Worm (Caenorhabditis elegans) whole organism, young adult: ENCODE data around the gene set-19.

Experiments
- B0261.1 ChIP-seq: sonication (generic microtip); optimal IDR thresholded peaks from 2 replicates; lab custom pipeline; 2016; ENCODE audit warnings: mild to moderate bottlenecking, missing genetic modification characterization, moderate library complexity, missing compliant biosample characterization
- F23B12.7 ChIP-seq: sonication (generic microtip); optimal IDR thresholded peaks from 2 replicates; lab custom pipeline; 2017; ENCODE audit warnings: missing genetic modification characterization, mild to moderate bottlenecking, missing compliant biosample characterization, antibody characterized with exemption, moderate library complexity; ENCODE audit not compliant: insufficient read depth
- K12H6.12 ChIP-seq: fragments of 200-800 bp; sonication (Bioruptor generic); optimal IDR thresholded peaks from 2 replicates; lab custom pipeline; 2018; ENCODE audit warnings: mild to moderate bottlenecking, missing genetic modification characterization, missing compliant biosample characterization
- Y79H2A.3 ChIP-seq: fragments of 200-800 bp; sonication (Bioruptor generic); conservative IDR thresholded peaks from 2 replicates; pipeline ENCODE4 v1.3.6; 2022; ENCODE audit warnings: missing genetic modification reagents, missing genetic modification characterization, missing compliant biosample characterization
- ZK185.1 ChIP-seq: sonication (generic microtip); optimal IDR thresholded peaks from 2 replicates; lab custom pipeline; 2016; ENCODE audit warnings: mild to moderate bottlenecking, missing genetic modification characterization, missing compliant biosample characterization; ENCODE audit not compliant: poor library complexity, severe bottlenecking
- aptf-2 ChIP-seq: fragments of 200-800 bp; sonication (Bioruptor generic); conservative IDR thresholded peaks from 2 replicates; pipeline ENCODE4 v1.3.6; 2022; ENCODE audit warnings: missing genetic modification reagents, missing genetic modification characterization, missing compliant biosample characterization
- atf-7 ChIP-seq: sonication (generic microtip); optimal IDR thresholded peaks from 2 replicates; lab custom pipeline; 2017; ENCODE audit warnings: mild to moderate bottlenecking, missing genetic modification characterization, missing compliant biosample characterization
- attf-5 ChIP-seq: fragments of 200-800 bp; sonication (Bioruptor generic); optimal IDR thresholded peaks from 2 replicates; lab custom pipeline; 2018; ENCODE audit warnings: mild to moderate bottlenecking, missing genetic modification characterization, missing compliant biosample characterization
- cebp-1 ChIP-seq, 2 experiments: fragments of 200-800 bp in 1 of 2; sonication (Bioruptor generic) in 1 of 2; sonication (generic microtip) in 1 of 2; IDR thresholded peaks in 1 of 2; optimal IDR thresholded peaks in 1 of 2; 2 replicates each; pipeline versions ENCODE4 v1.3.6 to Lab custom; 2017 to 2022; ENCODE audit warnings: missing compliant biosample characterization in 2 of 2, missing genetic modification characterization in 2 of 2, mild to moderate bottlenecking in 1 of 2, missing genetic modification reagents in 1 of 2, moderate library complexity in 1 of 2
- cebp-2 ChIP-seq: fragments of 200-800 bp; sonication (Bioruptor generic); IDR thresholded peaks from 2 replicates; pipeline ENCODE4 v1.3.6; 2022; ENCODE audit warnings: missing genetic modification characterization, missing compliant biosample characterization
- ceh-100 ChIP-seq: fragments of 200-800 bp; sonication (Bioruptor generic); IDR thresholded peaks from 2 replicates; pipeline ENCODE4 v1.3.6; 2022; ENCODE audit warnings: missing genetic modification reagents, missing genetic modification characterization, missing compliant biosample characterization
- ceh-40 ChIP-seq: fragments of 200-800 bp; sonication (Bioruptor generic); IDR thresholded peaks from 2 replicates; pipeline ENCODE4 v1.3.6; 2022; ENCODE audit warnings: missing genetic modification characterization, missing compliant biosample characterization
- dox-1 ChIP-seq: fragments of 200-800 bp; sonication (Bioruptor generic); IDR thresholded peaks from 2 replicates; pipeline ENCODE4 v1.3.6; 2022; ENCODE audit warnings: missing genetic modification reagents, missing genetic modification characterization, missing compliant biosample characterization
- efl-1 ChIP-seq: fragments of 150-350 bp; optimal IDR thresholded peaks from 2 replicates; lab custom pipeline; 2014; ENCODE audit warnings: missing biosample characterization, missing genetic modification reagents, missing genetic modification characterization
- egrh-3 ChIP-seq: fragments of 200-800 bp; sonication (Bioruptor generic); IDR thresholded peaks from 2 replicates; pipeline ENCODE4 v1.3.6; 2022; ENCODE audit warnings: missing genetic modification reagents, missing genetic modification characterization, missing compliant biosample characterization
- hlh-26 ChIP-seq: fragments of 200-800 bp; sonication (Bioruptor generic); conservative IDR thresholded peaks from 2 replicates; pipeline ENCODE4 v1.3.6; 2022; ENCODE audit warnings: missing genetic modification reagents, missing genetic modification characterization, missing compliant biosample characterization
- let-526 ChIP-seq: fragments of 200-800 bp; sonication (Bioruptor generic); IDR thresholded peaks from 2 replicates; pipeline ENCODE4 v1.3.6; 2022; ENCODE audit warnings: missing genetic modification reagents, missing genetic modification characterization, missing compliant biosample characterization
- let-607 ChIP-seq, 2 experiments: fragments of 200-800 bp in 1 of 2; sonication (Bioruptor generic) in 1 of 2; sonication (generic microtip) in 1 of 2; optimal IDR thresholded peaks; 2 replicates each; lab custom pipeline; 2016 to 2018; ENCODE audit warnings: mild to moderate bottlenecking in 2 of 2, missing compliant biosample characterization in 2 of 2, missing genetic modification characterization in 2 of 2, moderate library complexity in 2 of 2, missing genotype in 1 of 2
- lir-1 ChIP-seq: fragments of 200-800 bp; sonication (Bioruptor generic); conservative IDR thresholded peaks from 2 replicates; pipeline ENCODE4 v1.3.6; 2022; ENCODE audit warnings: missing genetic modification reagents, missing genetic modification characterization, missing compliant biosample characterization
- madf-10 ChIP-seq: sonication (generic microtip); optimal IDR thresholded peaks from 2 replicates; lab custom pipeline; 2016; ENCODE audit warnings: mild to moderate bottlenecking, missing genetic modification characterization, missing compliant biosample characterization
- madf-3 ChIP-seq: fragments of 200-800 bp; sonication (Bioruptor generic); IDR thresholded peaks from 2 replicates; pipeline ENCODE4 v1.3.6; 2022; ENCODE audit warnings: missing genetic modification reagents, missing genetic modification characterization, missing compliant biosample characterization
- madf-8 ChIP-seq: fragments of 200-800 bp; sonication (Bioruptor generic); conservative IDR thresholded peaks from 2 replicates; pipeline ENCODE4 v1.3.6; 2022; ENCODE audit warnings: missing genetic modification reagents, missing genetic modification characterization, missing compliant biosample characterization
- mxl-1 ChIP-seq: sonication (generic microtip); optimal IDR thresholded peaks from 2 replicates; lab custom pipeline; 2016; ENCODE audit warnings: missing genetic modification characterization, missing compliant biosample characterization
- nhr-27 ChIP-seq: fragments of 200-800 bp; sonication (Bioruptor generic); optimal IDR thresholded peaks from 2 replicates; lab custom pipeline; 2018; ENCODE audit warnings: mild to moderate bottlenecking, missing genetic modification characterization, moderate library complexity, missing compliant biosample characterization
- nhr-80 ChIP-seq: sonication (generic microtip); optimal IDR thresholded peaks from 2 replicates; lab custom pipeline; 2016; ENCODE audit warnings: missing genetic modification characterization, missing compliant biosample characterization
- nhr-90 ChIP-seq: sonication (generic microtip); optimal IDR thresholded peaks from 2 replicates; lab custom pipeline; 2016; ENCODE audit warnings: missing genotype, mild to moderate bottlenecking, missing genetic modification characterization, missing compliant biosample characterization
- repo-1 ChIP-seq: sonication (generic microtip); optimal IDR thresholded peaks from 2 replicates; lab custom pipeline; 2017; ENCODE audit warnings: mild to moderate bottlenecking, missing genetic modification characterization, missing compliant biosample characterization
- rpc-1 ChIP-seq, 2 experiments: fragments of 150-350 bp in 1 of 2; sonication (generic microtip) in 1 of 2; optimal IDR thresholded peaks; 2 replicates each; lab custom pipeline; 2014 to 2018; ENCODE audit warnings: missing biosample characterization in 1 of 2, missing genetic modification characterization in 1 of 2, missing genetic modification reagents in 1 of 2, missing genotype in 1 of 2
- snpc-1.1 ChIP-seq: sonication (generic microtip); optimal IDR thresholded peaks from 2 replicates; lab custom pipeline; 2017; ENCODE audit warnings: missing genetic modification characterization, mild to moderate bottlenecking, missing compliant biosample characterization, antibody characterized with exemption, moderate library complexity, missing genotype, missing genetic modification reagents; ENCODE audit not compliant: insufficient read depth
- tbp1 ChIP-seq: fragments of 200-800 bp; sonication (Bioruptor generic); optimal IDR thresholded peaks from 2 replicates; lab custom pipeline; 2018; ENCODE audit warnings: mild to moderate bottlenecking, missing genetic modification characterization, missing compliant biosample characterization
- unc-130 ChIP-seq: sonication (generic microtip); optimal IDR thresholded peaks from 2 replicates; lab custom pipeline; 2016; ENCODE audit warnings: missing genetic modification reagents, missing genetic modification characterization, missing compliant biosample characterization
- zfh-2 ChIP-seq: fragments of 200-800 bp; sonication (Bioruptor generic); conservative IDR thresholded peaks from 2 replicates; pipeline ENCODE4 v1.3.6; 2022; ENCODE audit warnings: missing genetic modification reagents, missing genetic modification characterization, missing compliant biosample characterization
- ztf-22 ChIP-seq: fragments of 200-800 bp; sonication (Bioruptor generic); optimal IDR thresholded peaks from 2 replicates; lab custom pipeline; 2018; ENCODE audit warnings: mild to moderate bottlenecking, missing genetic modification characterization, moderate library complexity, missing compliant biosample characterization
- ztf-25 ChIP-seq: fragments of 200-800 bp; sonication (Bioruptor generic); IDR thresholded peaks from 2 replicates; pipeline ENCODE4 v1.3.6; 2022; ENCODE audit warnings: missing genetic modification reagents, missing genetic modification characterization, missing compliant biosample characterization
- ztf-26 ChIP-seq: sonication (generic microtip); optimal IDR thresholded peaks from 2 replicates; lab custom pipeline; 2017; ENCODE audit warnings: missing genetic modification characterization, missing compliant biosample characterization
- ztf-28 ChIP-seq: fragments of 200-800 bp; sonication (Bioruptor generic); IDR thresholded peaks from 2 replicates; pipeline ENCODE4 v1.3.6; 2022; ENCODE audit warnings: missing genetic modification reagents, missing genetic modification characterization, missing compliant biosample characterization

The set-19 gene

ce11 chrX:5672615-5673014 is 7.4 kb downstream of the set-19 start:
- TF ChIP-seq mxl-1 (tag; lab: Kevin White, UChicago): no peak
- no peak for TF ChIP-seq ceh-100 (GFP tag; lab: Robert Waterston, UW)
- no peak for TF ChIP-seq aptf-2 (GFP tag; lab: Robert Waterston, UW)
- TF ChIP-seq let-526 (GFP tag; lab: Robert Waterston, UW): no peak
- no peak for TF ChIP-seq rpc-1 (optimal IDR thresholded peaks at IDR 0.05; lab: Kevin White, UChicago)
- TF ChIP-seq rpc-1 (tag; optimal IDR thresholded peaks at IDR 0.05; lab: Kevin White, UChicago): no peak
- TF ChIP-seq tbp1: no peak
- TF ChIP-seq ZK185.1 (tag; lab: Kevin White, UChicago): no peak
- TF ChIP-seq zfh-2: no peak
- no peak for TF ChIP-seq ceh-40 (GFP tag; lab: Robert Waterston, UW)
- no peak for TF ChIP-seq madf-10 (tag; lab: Kevin White, UChicago)
- TF ChIP-seq hlh-26 (GFP tag; lab: Robert Waterston, UW): no peak
- no peak for TF ChIP-seq egrh-3 (GFP tag; lab: Robert Waterston, UW)
- no peak for TF ChIP-seq snpc-1.1 (tag; lab: Kevin White, UChicago)
- TF ChIP-seq K12H6.12 (tag; lab: Kevin White, UChicago): no peak
- TF ChIP-seq nhr-90 (tag; lab: Kevin White, UChicago): no peak
- no peak for TF ChIP-seq B0261.1 (tag; lab: Kevin White, UChicago)
- TF ChIP-seq lir-1: no peak

ce11 chrX:5670829-5671228 is 9.2 kb downstream of the set-19 start:
- TF ChIP-seq cebp-1 (GFP tag; IDR thresholded peaks at IDR 0.05; lab: Robert Waterston, UW) (0 out of 2 replicates have a peak, but pooled peaks have one; percentile 27), cebp-1 (tag; optimal IDR thresholded peaks at IDR 0.05; lab: Kevin White, UChicago) (no peak), nhr-80 (tag; lab: Kevin White, UChicago) (peak; percentile 69), madf-3 (GFP tag; lab: Robert Waterston, UW) (no peak)

ce11 chrX:5669733-5670132 is 10.3 kb downstream of the set-19 start:
- TF ChIP-seq dox-1 (GFP tag; lab: Robert Waterston, UW) (peak; percentile 62), nhr-80 (tag; lab: Kevin White, UChicago) (peak; percentile 92), unc-130 (no peak), madf-8 (GFP tag; lab: Robert Waterston, UW) (no peak)

ce11 chrX:5663537-5663936 is 16.5 kb downstream of the set-19 start, which contains the start of gene egl-13:
Gene egl-13, plus strand, starts transcription at chrX:5663837.
- TF ChIP-seq repo-1 (tag; lab: Kevin White, UChicago): no peak
- TF ChIP-seq let-526 (GFP tag; lab: Robert Waterston, UW): no peak
- no peak for TF ChIP-seq let-607 (tag; optimal IDR thresholded peaks at IDR 0.05; lab: Kevin White, UChicago)
- TF ChIP-seq atf-7 (tag; lab: Kevin White, UChicago): no peak
- no peak for TF ChIP-seq efl-1 (GFP tag; lab: Kevin White, UChicago)
- no peak for TF ChIP-seq cebp-2
- TF ChIP-seq nhr-27: no peak
- no peak for TF ChIP-seq ZK185.1 (tag; lab: Kevin White, UChicago)
- no peak for TF ChIP-seq ztf-25
- no peak for TF ChIP-seq nhr-80 (tag; lab: Kevin White, UChicago)
- TF ChIP-seq ztf-26 (tag; lab: Kevin White, UChicago): no peak
- TF ChIP-seq F23B12.7 (tag; lab: Kevin White, UChicago): no peak
- TF ChIP-seq ztf-22: no peak
- TF ChIP-seq tbp1: no peak
- TF ChIP-seq ztf-28 (GFP tag; lab: Robert Waterston, UW): no peak
- TF ChIP-seq attf-5 (GFP tag; lab: Kevin White, UChicago): no peak
- TF ChIP-seq Y79H2A.3 (GFP tag; lab: Robert Waterston, UW): no peak
- TF ChIP-seq, all 124 proteins: peak for 0
